Worm (Caenorhabditis elegans): ENCODE results near the gene C50H2.4.

The C50H2.4 gene

ce11 chrV:9906115-9906514 is 10.7 kb upstream of the C50H2.4 start, which contains the start of gene fipr-11:
TSS of gene fipr-11 (minus strand) at chrV:9906215.
- TF ChIP-seq aly-2 (tag; optimal IDR thresholded peaks at IDR 0.05) = no peak
- TF ChIP-seq unc-39 (tag; optimal IDR thresholded peaks at IDR 0.05) = no peak
- no peak for TF ChIP-seq mdl-1 (tag; optimal IDR thresholded peaks at IDR 0.05)
- no peak for TF ChIP-seq tbx-2 (tag; optimal IDR thresholded peaks at IDR 0.05)
- TF ChIP-seq ztf-4 (tag; optimal IDR thresholded peaks at IDR 0.05) = no peak
- no peak for TF ChIP-seq fos-1 (tag; optimal IDR thresholded peaks at IDR 0.05)
- no peak for TF ChIP-seq lin-39 (tag; optimal IDR thresholded peaks at IDR 0.05)
- TF ChIP-seq eor-1 (tag; optimal IDR thresholded peaks at IDR 0.05) = no peak

- TF ChIP-seq ztf-11 (tag; optimal IDR thresholded peaks at IDR 0.05) (no peak), fkh-2 (tag; optimal IDR thresholded peaks at IDR 0.05) (no peak), nhr-25 (tag; optimal IDR thresholded peaks at IDR 0.05) (no peak), aly-2 (tag; optimal IDR thresholded peaks at IDR 0.05) (no peak), pqm-1 (tag; optimal IDR thresholded peaks at IDR 0.05) (no peak), daf-12 (tag; optimal IDR thresholded peaks at IDR 0.05) (no peak), ZK546.5 (tag; optimal IDR thresholded peaks at IDR 0.05) (no peak), mdl-1 (tag; optimal IDR thresholded peaks at IDR 0.05) (no peak), egl-5 (tag; optimal IDR thresholded peaks at IDR 0.05) (no peak), R02D3.7 (tag; optimal IDR thresholded peaks at IDR 0.05) (no peak), snpc-4 (tag; optimal IDR thresholded peaks at IDR 0.05) (no peak), sea-2 (GFP tag; optimal IDR thresholded peaks at IDR 0.05) (no peak), fos-1 (tag; optimal IDR thresholded peaks at IDR 0.05) (no peak), ztf-4 (tag; optimal IDR thresholded peaks at IDR 0.05) (no peak)
Observed at ce11 chrV:9907205-9907604, 9.6 kb upstream of the C50H2.4 start.

- no peak for TF ChIP-seq nhr-23 (tag; optimal IDR thresholded peaks at IDR 0.05)
- TF ChIP-seq egl-27 (tag; optimal IDR thresholded peaks at IDR 0.05) = no peak
- no peak for TF ChIP-seq nfya-1 (tag; optimal IDR thresholded peaks at IDR 0.05; ENCODE audit: insufficient read depth)
- TF ChIP-seq unc-62 (GFP tag; optimal IDR thresholded peaks at IDR 0.05) = no peak
Observed at ce11 chrV:9909624-9910023, 7.1 kb upstream of the C50H2.4 start.

ce11 chrV:9911165-9911564 is 5.6 kb upstream of the C50H2.4 start:
- peak; percentile 57 for TF ChIP-seq elt-1 (tag; optimal IDR thresholded peaks at IDR 0.05)
- no peak for TF ChIP-seq nhr-237 (tag; optimal IDR thresholded peaks at IDR 0.05)

ce11 chrV:9913863-9914262 is 2.9 kb upstream of the C50H2.4 start, which contains the start of gene fipr-10:
TSS of gene fipr-10 (plus strand) at chrV:9914163.
- no peak for TF ChIP-seq egl-27 (tag; optimal IDR thresholded peaks at IDR 0.05)
- TF ChIP-seq pqm-1 (tag; optimal IDR thresholded peaks at IDR 0.05) = no peak
- no peak for TF ChIP-seq hmg-11 (tag; optimal IDR thresholded peaks at IDR 0.05)

- TF ChIP-seq pha-4 (tag; optimal IDR thresholded peaks at IDR 0.05) (no peak), nhr-43 (tag; optimal IDR thresholded peaks at IDR 0.05; ENCODE audit: poor library complexity, severe bottlenecking) (no peak), ceh-16 (tag; optimal IDR thresholded peaks at IDR 0.05) (no peak), R02D3.7 (tag; optimal IDR thresholded peaks at IDR 0.05) (no peak), eor-1 (tag; optimal IDR thresholded peaks at IDR 0.05) (no peak), jun-1 (tag; optimal IDR thresholded peaks at IDR 0.05) (no peak), ztf-4 (tag; optimal IDR thresholded peaks at IDR 0.05) (no peak), nhr-25 (tag; optimal IDR thresholded peaks at IDR 0.05) (no peak), ZK546.5 (tag; optimal IDR thresholded peaks at IDR 0.05) (no peak), sea-2 (GFP tag; optimal IDR thresholded peaks at IDR 0.05) (no peak), unc-39 (tag; optimal IDR thresholded peaks at IDR 0.05) (no peak), ceh-82 (tag; optimal IDR thresholded peaks at IDR 0.05) (no peak), nfya-1 (tag; optimal IDR thresholded peaks at IDR 0.05; ENCODE audit: insufficient read depth) (no peak), nhr-23 (tag; optimal IDR thresholded peaks at IDR 0.05) (no peak), egl-27 (tag; optimal IDR thresholded peaks at IDR 0.05) (no peak), pqm-1 (tag; optimal IDR thresholded peaks at IDR 0.05) (no peak), aly-2 (tag; optimal IDR thresholded peaks at IDR 0.05) (no peak), ama-1 (optimal IDR thresholded peaks at IDR 0.05) (no peak)
Observed at ce11 chrV:9915021-9915420, 1.7 kb upstream of the C50H2.4 start, which contains the start of gene mec-9. TSS of gene mec-9 (minus strand) at chrV:9915121.

Data from whole organism, L3 larva.